Worm (Caenorhabditis elegans) whole organism, mixed stage, embryonic: Measurements from ENCODE around the gene C23H5.15.

ENCODE experiments used
- M03D4.4 ChIP-seq: sonication (generic microtip); optimal IDR thresholded peaks from 2 replicates; lab custom pipeline; 2017; ENCODE audit warnings: mild to moderate bottlenecking, missing genetic modification characterization, missing compliant biosample characterization
- bed-3 ChIP-seq: fragments of 200-800 bp; sonication (Bioruptor generic); optimal IDR thresholded peaks from 3 replicates; lab custom pipeline; 2018; ENCODE audit warnings: mild to moderate bottlenecking, missing genetic modification characterization, moderate library complexity, missing compliant biosample characterization
- blmp-1 ChIP-seq: fragments of 150-350 bp; optimal IDR thresholded peaks from 2 replicates; lab custom pipeline; 2014; ENCODE audit warnings: missing biosample characterization, missing genetic modification characterization
- ceh-39 ChIP-seq: fragments of 150-350 bp; optimal IDR thresholded peaks from 2 replicates; lab custom pipeline; 2014; ENCODE audit warnings: missing biosample characterization, missing genetic modification characterization
- ceh-43 ChIP-seq: fragments of 200-800 bp; sonication (Bioruptor generic); optimal IDR thresholded peaks from 2 replicates; lab custom pipeline; 2018; ENCODE audit warnings: mild to moderate bottlenecking, missing genetic modification characterization, moderate library complexity, missing compliant biosample characterization
- ceh-83 ChIP-seq: fragments of 200-800 bp; sonication (Bioruptor generic); optimal IDR thresholded peaks from 2 replicates; lab custom pipeline; 2018; ENCODE audit warnings: mild to moderate bottlenecking, missing genetic modification characterization, missing compliant biosample characterization
- ces-1 ChIP-seq: fragments of 150-350 bp; optimal IDR thresholded peaks from 2 replicates; lab custom pipeline; 2014; ENCODE audit warnings: missing biosample characterization, missing genetic modification reagents, missing genetic modification characterization
- cnd-1 ChIP-seq: fragments of 200-800 bp; sonication (Bioruptor generic); optimal IDR thresholded peaks from 2 replicates; lab custom pipeline; 2018; ENCODE audit warnings: mild to moderate bottlenecking, missing genetic modification characterization, missing compliant biosample characterization
- drap-1 ChIP-seq: fragments of 200-800 bp; sonication (Bioruptor generic); optimal IDR thresholded peaks from 3 replicates; lab custom pipeline; 2018; ENCODE audit warnings: mild to moderate bottlenecking, missing genetic modification characterization, missing compliant biosample characterization
- flh-1 ChIP-seq: fragments of 200-800 bp; sonication (Bioruptor generic); optimal IDR thresholded peaks from 2 replicates; lab custom pipeline; 2018; ENCODE audit warnings: mild to moderate bottlenecking, missing genetic modification characterization, moderate library complexity, missing compliant biosample characterization
- ham-2 ChIP-seq: fragments of 200-800 bp; sonication (Bioruptor generic); optimal IDR thresholded peaks from 2 replicates; lab custom pipeline; 2018; ENCODE audit warnings: mild to moderate bottlenecking, missing genetic modification characterization, missing compliant biosample characterization
- hlh-1 ChIP-seq: fragments of 150-350 bp; optimal IDR thresholded peaks from 2 replicates; lab custom pipeline; 2014; ENCODE audit warnings: missing biosample characterization, missing genetic modification reagents, missing genetic modification characterization
- lin-13 ChIP-seq: fragments of 150-350 bp; optimal IDR thresholded peaks from 2 replicates; lab custom pipeline; 2014; ENCODE audit warnings: missing biosample characterization, missing genetic modification characterization
- lin-32 ChIP-seq: fragments of 200-800 bp; sonication (Bioruptor generic); optimal IDR thresholded peaks from 2 replicates; lab custom pipeline; 2018; ENCODE audit warnings: mild to moderate bottlenecking, missing genetic modification characterization, missing compliant biosample characterization
- lsy-2 ChIP-seq: fragments of 150-350 bp; optimal IDR thresholded peaks from 2 replicates; lab custom pipeline; 2014; ENCODE audit warnings: missing biosample characterization, missing genetic modification characterization
- mab-5 ChIP-seq: fragments of 150-350 bp; optimal IDR thresholded peaks from 2 replicates; lab custom pipeline; 2014; ENCODE audit warnings: missing biosample characterization, missing genetic modification characterization
- mep-1 ChIP-seq: fragments of 150-350 bp; optimal IDR thresholded peaks from 2 replicates; lab custom pipeline; 2017; ENCODE audit warnings: missing biosample characterization, missing genetic modification reagents, missing genetic modification characterization, inconsistent platforms
- mls-2 ChIP-seq: sonication (generic microtip); optimal IDR thresholded peaks from 2 replicates; lab custom pipeline; 2016; ENCODE audit warnings: mild to moderate bottlenecking, missing genetic modification characterization, moderate library complexity, missing compliant biosample characterization
- nhr-12 ChIP-seq: fragments of 150-350 bp; optimal IDR thresholded peaks from 2 replicates; lab custom pipeline; 2014; ENCODE audit warnings: missing biosample characterization, missing genetic modification characterization
- nhr-2 ChIP-seq: fragments of 150-350 bp; optimal IDR thresholded peaks from 2 replicates; lab custom pipeline; 2014; ENCODE audit warnings: missing biosample characterization, missing genetic modification characterization
- nhr-237 ChIP-seq: fragments of 150-350 bp; optimal IDR thresholded peaks from 2 replicates; lab custom pipeline; 2014; ENCODE audit warnings: missing biosample characterization, missing genetic modification characterization
- nhr-28 ChIP-seq: fragments of 150-350 bp; optimal IDR thresholded peaks from 2 replicates; lab custom pipeline; 2014; ENCODE audit warnings: missing biosample characterization, missing genetic modification characterization
- nhr-76 ChIP-seq: sonication (generic microtip); optimal IDR thresholded peaks from 2 replicates; lab custom pipeline; 2017; ENCODE audit warnings: missing biosample characterization, missing genetic modification characterization
- pha-4 ChIP-seq: fragments of 150-350 bp; optimal IDR thresholded peaks from 2 replicates; lab custom pipeline; 2018; ENCODE audit warnings: missing biosample characterization, missing genetic modification reagents, missing genetic modification characterization
- sem-2 ChIP-seq: fragments of 200-800 bp; sonication (Bioruptor generic); optimal IDR thresholded peaks from 2 replicates; lab custom pipeline; 2018; ENCODE audit warnings: mild to moderate bottlenecking, missing genetic modification characterization, missing compliant biosample characterization
- snpc-4 ChIP-seq: fragments of 150-350 bp; optimal IDR thresholded peaks from 2 replicates; lab custom pipeline; 2014; ENCODE audit warnings: missing biosample characterization, missing genetic modification characterization
- sptf-1 ChIP-seq: sonication (generic microtip); optimal IDR thresholded peaks from 2 replicates; lab custom pipeline; 2017; ENCODE audit warnings: mild to moderate bottlenecking, missing genetic modification characterization, moderate library complexity, missing compliant biosample characterization
- tbx-8 ChIP-seq: fragments of 200-800 bp; sonication (Bioruptor generic); optimal IDR thresholded peaks from 2 replicates; lab custom pipeline; 2018; ENCODE audit warnings: mild to moderate bottlenecking, missing genetic modification characterization, moderate library complexity, missing compliant biosample characterization
- unc-120 ChIP-seq: sonication (generic microtip); optimal IDR thresholded peaks from 2 replicates; lab custom pipeline; 2017; ENCODE audit warnings: missing genetic modification characterization, missing compliant biosample characterization; ENCODE audit not compliant: poor library complexity, severe bottlenecking
- unc-39 ChIP-seq: fragments of 150-350 bp; optimal IDR thresholded peaks from 2 replicates; lab custom pipeline; 2014; ENCODE audit warnings: missing biosample characterization, missing genetic modification characterization
- unc-62 ChIP-seq: fragments of 150-350 bp; optimal IDR thresholded peaks from 2 replicates; lab custom pipeline; 2014; ENCODE audit warnings: missing biosample characterization, missing genetic modification reagents, missing genetic modification characterization
- zip-8 ChIP-seq: fragments of 150-350 bp; optimal IDR thresholded peaks from 2 replicates; lab custom pipeline; 2014; ENCODE audit warnings: missing biosample characterization, missing genetic modification characterization
- ztf-11 ChIP-seq: fragments of 150-350 bp; optimal IDR thresholded peaks from 2 replicates; lab custom pipeline; 2014; ENCODE audit warnings: missing biosample characterization, missing genetic modification characterization

Gene C23H5.15

ce11 chrIV:2133431-2133940, 30.8 kb upstream of the C23H5.15 start, which contains the start of gene C23H5.12:
Gene C23H5.12, plus strand, starts transcription at chrIV:2133481.
- TF ChIP-seq ces-1 (GFP tag; lab: Kevin White, UChicago) (no peak), nhr-76 (tag; lab: Kevin White, UChicago) (no peak), nhr-12 (tag; lab: Kevin White, UChicago) (no peak), sptf-1 (no peak), ceh-43 (GFP tag; lab: Kevin White, UChicago) (no peak), mab-5 (tag; lab: Kevin White, UChicago) (no peak), bed-3 (no peak), hlh-1 (no peak), zip-8 (tag; lab: Kevin White, UChicago) (no peak), flh-1 (GFP tag; lab: Kevin White, UChicago) (no peak), unc-62 (GFP tag; lab: Kevin White, UChicago) (no peak), mep-1 (no peak), blmp-1 (tag; lab: Kevin White, UChicago) (no peak), ztf-11 (no peak), sem-2 (GFP tag; lab: Kevin White, UChicago) (no peak)

DNA sequence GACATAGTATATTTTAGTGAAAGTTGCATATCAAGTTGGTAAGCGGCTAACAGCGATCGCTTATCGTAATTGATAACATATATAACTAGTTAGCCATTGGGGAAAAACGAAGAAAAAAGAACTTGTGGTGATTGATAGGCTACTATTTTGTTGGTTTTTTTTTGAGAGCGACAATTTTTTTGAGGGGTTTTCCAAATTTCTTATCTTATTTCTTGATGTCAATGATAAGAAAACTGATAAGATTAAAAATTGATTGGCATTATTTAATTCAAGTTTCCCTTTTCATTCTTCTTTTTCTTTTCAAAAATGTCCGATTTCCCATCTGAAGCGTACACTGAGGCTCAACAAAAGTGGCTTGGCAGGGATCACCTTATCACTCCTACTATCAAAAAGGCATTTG, 28.0 kb upstream of the C23H5.15 start, which contains the start of gene prmt-6:
TSS of gene prmt-6 (plus strand) at position 252 of the 400 bp plus-strand sequence.
- TF ChIP-seq lin-13 (tag; lab: Kevin White, UChicago) (no peak), snpc-4 (no peak), ceh-83 (GFP tag; lab: Kevin White, UChicago) (no peak), lsy-2 (tag; lab: Kevin White, UChicago) (no peak), ham-2 (GFP tag; lab: Kevin White, UChicago) (no peak)

ce11 chrIV:2128761-2129160, 26.1 kb upstream of the C23H5.15 start, which contains the start of gene grl-20:
Gene grl-20, minus strand, starts transcription at chrIV:2128861.
- TF ChIP-seq nhr-28 (tag; lab: Kevin White, UChicago), result no peak
- no peak for TF ChIP-seq ham-2 (GFP tag; lab: Kevin White, UChicago)
- TF ChIP-seq flh-1 (GFP tag; lab: Kevin White, UChicago), result no peak
- no peak for TF ChIP-seq mab-5 (tag; lab: Kevin White, UChicago)
- no peak for TF ChIP-seq nhr-12 (tag; lab: Kevin White, UChicago)
- no peak for TF ChIP-seq lin-32 (GFP tag; lab: Kevin White, UChicago)
- TF ChIP-seq mls-2 (tag; lab: Kevin White, UChicago), result no peak
- TF ChIP-seq ceh-83 (GFP tag; lab: Kevin White, UChicago), result no peak
- no peak for TF ChIP-seq nhr-237 (tag; lab: Kevin White, UChicago)
- TF ChIP-seq nhr-2, result no peak
- TF ChIP-seq drap-1 (GFP tag; lab: Kevin White, UChicago), result no peak
- no peak for TF ChIP-seq sptf-1
- TF ChIP-seq unc-120 (tag; lab: Kevin White, UChicago), result no peak
- no peak for TF ChIP-seq ceh-43 (GFP tag; lab: Kevin White, UChicago)
- no peak for TF ChIP-seq unc-39
- TF ChIP-seq tbx-8 (GFP tag; lab: Kevin White, UChicago), result no peak
- no peak for TF ChIP-seq mep-1

ce11 chrIV:2127375-2127774, 24.7 kb upstream of the C23H5.15 start:
- TF ChIP-seq mep-1 (no peak), pha-4 (tag; lab: Kevin White, UChicago) (no peak), unc-120 (tag; lab: Kevin White, UChicago) (no peak), ces-1 (GFP tag; lab: Kevin White, UChicago) (no peak), lin-32 (GFP tag; lab: Kevin White, UChicago) (no peak), ham-2 (GFP tag; lab: Kevin White, UChicago) (no peak), sptf-1 (no peak), zip-8 (tag; lab: Kevin White, UChicago) (no peak), bed-3 (no peak), sem-2 (GFP tag; lab: Kevin White, UChicago) (no peak), mls-2 (tag; lab: Kevin White, UChicago) (no peak), lsy-2 (tag; lab: Kevin White, UChicago) (no peak), unc-62 (GFP tag; lab: Kevin White, UChicago) (no peak), drap-1 (GFP tag; lab: Kevin White, UChicago) (no peak), ceh-39 (tag; lab: Kevin White, UChicago) (no peak), cnd-1 (tag; lab: Kevin White, UChicago) (no peak), nhr-76 (tag; lab: Kevin White, UChicago) (no peak), M03D4.4 (no peak), flh-1 (GFP tag; lab: Kevin White, UChicago) (no peak)
